Worm (Caenorhabditis elegans) whole organism, late embryonic: Measurements from ENCODE around the gene gop-1.

Experiments
- ama-1 ChIP-seq: fragments of 150-350 bp; optimal IDR thresholded peaks from 2 replicates; lab custom pipeline; 2014
- ceh-2 ChIP-seq: sonication (generic microtip); optimal IDR thresholded peaks from 2 replicates; lab custom pipeline; 2016; ENCODE audit warnings: missing genotype, missing genetic modification characterization, missing compliant biosample characterization
- elt-2 ChIP-seq: sonication (generic microtip); optimal IDR thresholded peaks from 2 replicates; lab custom pipeline; 2016; ENCODE audit warnings: missing genetic modification reagents, missing genetic modification characterization, missing compliant biosample characterization
- nfya-1 ChIP-seq: sonication (generic microtip); optimal IDR thresholded peaks from 2 replicates; lab custom pipeline; 2017; ENCODE audit warnings: missing genetic modification characterization, mild to moderate bottlenecking, missing compliant biosample characterization, antibody characterized with exemption, moderate library complexity
- nhr-11 ChIP-seq: fragments of 150-350 bp; optimal IDR thresholded peaks from 2 replicates; lab custom pipeline; 2014; ENCODE audit warnings: missing biosample characterization, missing genetic modification characterization
- npax-4 ChIP-seq: sonication (generic microtip); optimal IDR thresholded peaks from 2 replicates; lab custom pipeline; 2016; ENCODE audit warnings: missing genetic modification characterization, missing compliant biosample characterization
- pha-4 ChIP-seq: fragments of 150-350 bp; optimal IDR thresholded peaks from 2 replicates; lab custom pipeline; 2018; ENCODE audit warnings: missing biosample characterization, missing genetic modification reagents, missing genetic modification characterization
- pros-1 ChIP-seq: fragments of 150-350 bp; optimal IDR thresholded peaks from 2 replicates; lab custom pipeline; 2014; ENCODE audit warnings: missing biosample characterization, missing genetic modification reagents, missing genetic modification characterization
- ref-2 ChIP-seq: sonication (generic microtip); optimal IDR thresholded peaks from 2 replicates; lab custom pipeline; 2016; ENCODE audit warnings: missing genetic modification characterization, missing compliant biosample characterization
- sox-2 ChIP-seq: fragments of 200-800 bp; sonication (Bioruptor generic); IDR thresholded peaks from 2 replicates; pipeline ENCODE4 v1.3.6; 2022; ENCODE audit warnings: missing genetic modification reagents, missing genetic modification characterization, missing compliant biosample characterization
- syd-9 ChIP-seq: sonication (generic microtip); optimal IDR thresholded peaks from 2 replicates; lab custom pipeline; 2016; ENCODE audit warnings: mild to moderate bottlenecking, missing genetic modification characterization, moderate library complexity, missing compliant biosample characterization

DNA sequence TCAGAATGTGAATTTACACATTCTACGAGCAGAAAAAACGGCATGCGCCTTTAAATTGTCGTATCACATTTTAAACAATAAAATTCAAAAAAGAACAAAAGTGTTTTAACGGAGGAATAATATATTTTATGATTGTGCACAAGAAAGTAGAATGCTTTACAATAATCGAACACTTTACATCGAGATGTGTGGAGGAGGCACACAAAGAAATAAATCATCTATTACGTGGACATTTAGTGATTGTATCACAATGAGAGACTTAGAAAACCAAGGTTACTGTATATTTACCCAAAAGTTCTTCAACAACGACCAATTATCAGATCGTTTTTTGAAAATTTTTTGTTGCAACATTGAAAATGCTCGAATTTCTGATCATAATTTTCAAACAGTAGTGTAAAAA is 44.0 kb upstream of the gop-1 start:
- TF ChIP-seq npax-4 (tag; lab: Kevin White, UChicago) (no peak), nfya-1 (tag; lab: Kevin White, UChicago) (no peak), syd-9 (tag; lab: Kevin White, UChicago) (no peak), pha-4 (tag; lab: Kevin White, UChicago) (no peak), sox-2 (no peak), pros-1 (tag; lab: Kevin White, UChicago) (no peak), elt-2 (no peak), nhr-11 (no peak), ceh-2 (tag; lab: Kevin White, UChicago) (no peak), ref-2 (tag; lab: Kevin White, UChicago) (no peak), ama-1 (lab: Kevin White, UChicago) (no peak)
